Worm (Caenorhabditis elegans) whole organism, midembryonic: ENCODE results near the gene Y94H6A.10.

ENCODE experiments used
- T22C8.4 ChIP-seq: fragments of 200-800 bp; sonication (Bioruptor generic); IDR thresholded peaks from 2 replicates; pipeline ENCODE4 v1.3.6; 2022; ENCODE audit warnings: missing genetic modification characterization, missing compliant biosample characterization
- cog-1 ChIP-seq: sonication (generic microtip); optimal IDR thresholded peaks from 2 replicates; lab custom pipeline; 2016; ENCODE audit warnings: missing genetic modification characterization, missing compliant biosample characterization
- flt-1 ChIP-seq: fragments of 200-800 bp; sonication (Bioruptor generic); IDR thresholded peaks from 2 replicates; pipeline ENCODE4 v1.3.6; 2022; ENCODE audit warnings: missing genetic modification characterization, missing compliant biosample characterization
- klf-2 ChIP-seq: fragments of 200-800 bp; sonication (Bioruptor generic); conservative IDR thresholded peaks from 2 replicates; pipeline ENCODE4 v1.3.6; 2022; ENCODE audit warnings: missing genetic modification reagents, missing genetic modification characterization, missing compliant biosample characterization
- med-1 ChIP-seq: sonication (generic microtip); optimal IDR thresholded peaks from 2 replicates; lab custom pipeline; 2017; ENCODE audit warnings: missing genetic modification characterization, mild to moderate bottlenecking, missing compliant biosample characterization, antibody characterized with exemption, missing genetic modification reagents; ENCODE audit not compliant: insufficient read depth
- tab-1 ChIP-seq: fragments of 200-800 bp; sonication (Bioruptor generic); IDR thresholded peaks from 2 replicates; pipeline ENCODE4 v1.3.6; 2022; ENCODE audit warnings: missing genetic modification characterization, missing compliant biosample characterization
- ztf-23 ChIP-seq: fragments of 200-800 bp; sonication (Bioruptor generic); IDR thresholded peaks from 2 replicates; pipeline ENCODE4 v1.3.6; 2022; ENCODE audit warnings: missing genetic modification reagents, missing genetic modification characterization, missing compliant biosample characterization
- ztf-29 ChIP-seq: fragments of 200-800 bp; sonication (Bioruptor generic); IDR thresholded peaks from 2 replicates; pipeline ENCODE4 v1.3.6; 2022; ENCODE audit warnings: missing genetic modification reagents, missing genetic modification characterization, missing compliant biosample characterization

DNA sequence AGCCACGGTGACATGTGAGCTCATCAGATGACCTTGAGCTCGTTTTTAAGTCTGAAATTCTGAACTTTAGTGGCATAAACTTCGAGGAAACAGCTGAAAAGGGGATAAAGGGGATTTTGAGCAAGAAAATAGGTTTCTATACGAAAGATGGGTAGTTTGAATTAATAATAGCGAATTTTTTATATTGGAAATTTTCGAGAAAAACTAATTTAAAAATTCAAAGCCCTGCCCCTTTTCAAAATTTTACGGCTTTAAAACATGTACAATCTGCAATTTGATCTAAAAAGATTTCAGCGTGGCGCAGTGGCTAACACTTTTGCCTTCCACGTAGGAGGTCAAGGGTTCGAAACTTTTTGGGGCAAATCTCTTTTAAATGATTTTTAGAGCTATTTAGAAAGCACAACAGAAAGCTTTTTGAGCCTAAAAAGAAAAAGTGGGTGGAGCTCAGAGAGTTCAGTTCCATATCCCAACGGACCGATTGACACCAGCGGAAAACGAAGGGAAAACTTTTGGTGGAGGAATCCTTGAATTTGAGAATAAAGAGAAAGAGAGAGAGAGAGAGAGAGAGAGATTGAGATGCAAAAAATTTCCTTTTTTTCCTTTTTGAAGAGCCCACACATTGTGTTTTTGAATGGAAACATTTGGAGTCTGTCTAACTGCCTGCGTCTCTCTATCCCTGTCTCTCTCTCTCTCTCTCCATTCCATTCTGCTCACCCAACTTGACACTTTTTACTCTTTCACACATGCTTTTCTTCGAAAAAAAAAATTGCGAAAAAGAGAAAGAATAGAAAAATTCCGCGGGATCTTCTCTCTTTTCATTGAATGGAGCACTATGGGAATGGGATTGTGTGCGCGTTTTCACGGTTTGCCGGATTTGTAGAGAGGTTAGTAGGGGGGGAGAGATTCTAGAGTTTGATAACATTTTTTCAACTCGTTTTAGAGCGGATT lies 46.2 kb downstream of the Y94H6A.10 start, which contains the start of gene Y69A2AR.31:
- TF ChIP-seq klf-2 (no peak), cog-1 (tag; lab: Kevin White, UChicago) (no peak), flt-1 (GFP tag; lab: Robert Waterston, UW) (no peak), med-1 (GFP tag; lab: Kevin White, UChicago) (no peak), ztf-23 (no peak), ztf-29 (GFP tag; lab: Robert Waterston, UW) (no peak), tab-1 (GFP tag; lab: Robert Waterston, UW) (no peak), T22C8.4 (GFP tag; lab: Robert Waterston, UW) (no peak)
